Fruit fly (Drosophila melanogaster) whole organism, embryonic: Measurements from ENCODE around the gene CG33490.

Experiments
- ATbp ChIP-seq: fragments of 200-800 bp; sonication (Bioruptor generic); optimal IDR thresholded peaks from 2 replicates; lab custom pipeline; 2017; ENCODE audit warnings: missing biosample characterization, mild to moderate bottlenecking, missing genetic modification characterization, missing genetic modification reagents
- Abd-B ChIP-seq: fragments of 200-800 bp; sonication (Bioruptor generic); optimal IDR thresholded peaks from 2 replicates; lab custom pipeline; 2018; ENCODE audit warnings: missing biosample characterization, mild to moderate bottlenecking, missing genetic modification characterization, moderate library complexity
- Awh ChIP-seq: fragments of 200-800 bp; sonication (Bioruptor generic); IDR thresholded peaks from 2 replicates; pipeline ENCODE4, ENCODE4 v1.3.6; 2022; ENCODE audit warnings: missing biosample characterization, missing genetic modification characterization
- CG11085 ChIP-seq: fragments of 200-800 bp; sonication (Bioruptor generic); IDR thresholded peaks from 2 replicates; pipeline ENCODE4 v1.3.6; 2022; ENCODE audit warnings: missing biosample characterization, missing genetic modification characterization
- CG12942 ChIP-seq: fragments of 200-800 bp; sonication (Bioruptor generic); optimal IDR thresholded peaks from 3 replicates; lab custom pipeline; 2016; ENCODE audit warnings: missing biosample characterization, missing genetic modification characterization
- CG14667 ChIP-seq: fragments of 200-800 bp; sonication (Bioruptor generic); IDR thresholded peaks from 2 replicates; pipeline ENCODE4 v1.3.6; 2022; ENCODE audit warnings: missing biosample characterization, missing genetic modification characterization
- CG1603 ChIP-seq: fragments of 200-800 bp; sonication (Bioruptor generic); optimal IDR thresholded peaks from 2 replicates; lab custom pipeline; 2019; ENCODE audit warnings: missing biosample characterization, mild to moderate bottlenecking, missing genetic modification characterization, moderate library complexity
- CG1647 ChIP-seq: fragments of 200-800 bp; sonication (Bioruptor generic); optimal IDR thresholded peaks from 3 replicates; lab custom pipeline; 2016; ENCODE audit warnings: missing biosample characterization, missing genetic modification characterization
- CG16863 ChIP-seq: fragments of 200-800 bp; sonication (Bioruptor generic); optimal IDR thresholded peaks from 3 replicates; lab custom pipeline; 2016; ENCODE audit warnings: missing biosample characterization, missing genetic modification characterization
- CG17802 ChIP-seq: fragments of 200-800 bp; sonication (Bioruptor generic); optimal IDR thresholded peaks from 2 replicates; lab custom pipeline; 2018; ENCODE audit warnings: missing biosample characterization, mild to moderate bottlenecking, missing genetic modification characterization, moderate library complexity
- CG18476 ChIP-seq: fragments of 200-800 bp; sonication (Bioruptor generic); optimal IDR thresholded peaks from 2 replicates; lab custom pipeline; 2016; ENCODE audit warnings: missing biosample characterization, mild to moderate bottlenecking, missing genetic modification characterization
- CG2116 ChIP-seq: fragments of 200-800 bp; sonication (Bioruptor generic); optimal IDR thresholded peaks from 3 replicates; lab custom pipeline; 2018; ENCODE audit warnings: missing biosample characterization, mild to moderate bottlenecking, missing genetic modification characterization
- CG33213 ChIP-seq: fragments of 200-800 bp; sonication (Bioruptor generic); optimal IDR thresholded peaks from 3 replicates; lab custom pipeline; 2016; ENCODE audit warnings: missing biosample characterization, missing genetic modification characterization
- CG6254 ChIP-seq: fragments of 200-800 bp; sonication (Bioruptor generic); optimal IDR thresholded peaks from 3 replicates; lab custom pipeline; 2017; ENCODE audit warnings: mild to moderate bottlenecking, missing biosample characterization, missing genetic modification reagents, missing genetic modification characterization
- CG6272 ChIP-seq: fragments of 200-800 bp; sonication (Bioruptor generic); IDR thresholded peaks from 2 replicates; pipeline ENCODE4 v1.3.6; 2022; ENCODE audit warnings: missing biosample characterization, missing genetic modification characterization
- CG6765 ChIP-seq: fragments of 200-800 bp; sonication (Bioruptor generic); optimal IDR thresholded peaks from 3 replicates; lab custom pipeline; 2017; ENCODE audit warnings: missing biosample characterization, mild to moderate bottlenecking, missing genetic modification characterization
- CG7839 ChIP-seq: fragments of 200-800 bp; sonication (Bioruptor generic); optimal IDR thresholded peaks from 3 replicates; lab custom pipeline; 2018; ENCODE audit warnings: missing biosample characterization, mild to moderate bottlenecking, missing genetic modification characterization, moderate library complexity
- CG7928 ChIP-seq: fragments of 200-800 bp; sonication (Bioruptor generic); optimal IDR thresholded peaks from 2 replicates; lab custom pipeline; 2017; ENCODE audit warnings: missing biosample characterization, mild to moderate bottlenecking, missing genetic modification characterization
- CG8290 ChIP-seq, 3 experiments: fragments of 200-800 bp; sonication (Bioruptor generic); optimal IDR thresholded peaks; 2 replicates each; lab custom pipeline; 2016 to 2019; ENCODE audit warnings: missing biosample characterization in 3 of 3, missing genetic modification characterization in 3 of 3, mild to moderate bottlenecking in 2 of 3, moderate library complexity in 1 of 3
- CG9727 ChIP-seq: fragments of 200-800 bp; sonication (Bioruptor generic); optimal IDR thresholded peaks from 3 replicates; lab custom pipeline; 2017; ENCODE audit warnings: missing biosample characterization, mild to moderate bottlenecking, missing genetic modification characterization
- E2f2 ChIP-seq: fragments of 200-800 bp; sonication (Bioruptor generic); IDR thresholded peaks from 2 replicates; pipeline ENCODE4 v1.3.6; 2022; ENCODE audit warnings: missing biosample characterization, missing genetic modification characterization
- Hey ChIP-seq: fragments of 200-800 bp; sonication (Bioruptor generic); optimal IDR thresholded peaks from 3 replicates; lab custom pipeline; 2018; ENCODE audit warnings: missing biosample characterization, mild to moderate bottlenecking, missing genetic modification characterization
- Hmx ChIP-seq: fragments of 200-800 bp; sonication (Bioruptor generic); optimal IDR thresholded peaks from 2 replicates; lab custom pipeline; 2016; ENCODE audit warnings: missing biosample characterization, missing genetic modification characterization
- NfI ChIP-seq: fragments of 200-800 bp; sonication (Bioruptor generic); optimal IDR thresholded peaks from 3 replicates; lab custom pipeline; 2018; ENCODE audit warnings: missing biosample characterization, mild to moderate bottlenecking, missing genetic modification characterization, moderate library complexity
- Scr ChIP-seq: fragments of 200-800 bp; sonication (Bioruptor generic); IDR thresholded peaks from 2 replicates; pipeline ENCODE4 v1.3.6; 2022; ENCODE audit warnings: missing biosample characterization, missing genetic modification characterization; ENCODE audit not compliant: partially characterized antibody
- TFAM ChIP-seq: fragments of 200-800 bp; sonication (Bioruptor generic); optimal IDR thresholded peaks from 2 replicates; lab custom pipeline; 2017; ENCODE audit warnings: missing biosample characterization, missing genetic modification characterization, inconsistent platforms
- Taf1 ChIP-seq: fragments of 200-800 bp; sonication (Bioruptor generic); IDR thresholded peaks from 2 replicates; pipeline ENCODE4 v1.3.6; 2022; ENCODE audit warnings: missing biosample characterization, missing genetic modification characterization
- Tbp ChIP-seq: fragments of >200 bp; optimal IDR thresholded peaks from 2 replicates; lab custom pipeline; 2018; ENCODE audit warnings: missing biosample characterization, missing genetic modification characterization
- ab ChIP-seq: fragments of 200-800 bp; sonication (Bioruptor generic); optimal IDR thresholded peaks from 2 replicates; lab custom pipeline; 2016; ENCODE audit warnings: missing biosample characterization, missing genetic modification characterization
- caup ChIP-seq: fragments of 200-800 bp; sonication (Bioruptor generic); optimal IDR thresholded peaks from 3 replicates; lab custom pipeline; 2017; ENCODE audit warnings: missing biosample characterization, mild to moderate bottlenecking, missing genetic modification characterization, moderate library complexity; ENCODE audit not compliant: severe bottlenecking
- chif ChIP-seq, 2 experiments: fragments of 200-800 bp; sonication (Bioruptor generic); optimal IDR thresholded peaks; 3 replicates each; lab custom pipeline; 2016; ENCODE audit warnings: missing biosample characterization in 2 of 2, missing genetic modification characterization in 2 of 2
- ci ChIP-seq: fragments of 200-800 bp; sonication (Bioruptor generic); IDR thresholded peaks from 3 replicates; pipeline ENCODE4 v1.3.6; 2022; ENCODE audit warnings: missing biosample characterization, missing genetic modification characterization
- crol ChIP-seq: fragments of 200-800 bp; sonication (Bioruptor generic); IDR thresholded peaks from 2 replicates; pipeline ENCODE4 v1.3.6; 2022; ENCODE audit warnings: missing biosample characterization, missing genetic modification characterization
- da ChIP-seq: fragments of 200-800 bp; sonication (Bioruptor generic); optimal IDR thresholded peaks from 2 replicates; lab custom pipeline; 2016; ENCODE audit warnings: missing biosample characterization, missing genetic modification characterization
- disco-r ChIP-seq: fragments of 200-800 bp; sonication (Bioruptor generic); optimal IDR thresholded peaks from 2 replicates; lab custom pipeline; 2016; ENCODE audit warnings: missing biosample characterization, missing genetic modification characterization
- en ChIP-seq: fragments of 200-800 bp; sonication (Bioruptor generic); optimal IDR thresholded peaks from 2 replicates; lab custom pipeline; 2016; ENCODE audit warnings: missing biosample characterization, missing genetic modification characterization
- exex ChIP-seq: fragments of 200-800 bp; sonication (Bioruptor generic); optimal IDR thresholded peaks from 4 replicates; lab custom pipeline; 2018; ENCODE audit warnings: missing biosample characterization, mild to moderate bottlenecking, missing genetic modification characterization, moderate library complexity
- fru ChIP-seq: fragments of >200 bp; optimal IDR thresholded peaks from 2 replicates; lab custom pipeline; 2017
- fu2 ChIP-seq: fragments of 200-800 bp; sonication (Bioruptor generic); optimal IDR thresholded peaks from 2 replicates; lab custom pipeline; 2016; ENCODE audit warnings: missing biosample characterization, missing genetic modification characterization
- gt ChIP-seq: fragments of 200-800 bp; sonication (Bioruptor generic); IDR thresholded peaks from 2 replicates; pipeline ENCODE4 v1.3.6; 2022; ENCODE audit warnings: missing biosample characterization, missing genetic modification characterization
- jing ChIP-seq: fragments of 200-800 bp; sonication (Bioruptor generic); optimal IDR thresholded peaks from 2 replicates; lab custom pipeline; 2018; ENCODE audit warnings: missing biosample characterization, mild to moderate bottlenecking, missing genetic modification characterization
- ken ChIP-seq: fragments of 200-800 bp; sonication (Bioruptor generic); IDR thresholded peaks from 3 replicates; pipeline ENCODE4 v1.3.6; 2022; ENCODE audit warnings: missing biosample characterization, missing genetic modification characterization
- knrl ChIP-seq: fragments of 200-800 bp; sonication (Bioruptor generic); IDR thresholded peaks from 3 replicates; pipeline ENCODE4 v1.3.6; 2022; ENCODE audit warnings: missing biosample characterization, missing genetic modification characterization; ENCODE audit not compliant: partially characterized antibody
- nerfin-1 ChIP-seq: fragments of 200-800 bp; sonication (Bioruptor generic); optimal IDR thresholded peaks from 3 replicates; lab custom pipeline; 2019; ENCODE audit warnings: missing biosample characterization, mild to moderate bottlenecking, missing genetic modification characterization, moderate library complexity
- oc ChIP-seq: fragments of 200-800 bp; sonication (Bioruptor generic); optimal IDR thresholded peaks from 2 replicates; lab custom pipeline; 2018; ENCODE audit warnings: missing biosample characterization, mild to moderate bottlenecking, missing genetic modification characterization, moderate library complexity
- pho ChIP-seq: fragments of 200-800 bp; sonication (Bioruptor generic); optimal IDR thresholded peaks from 2 replicates; lab custom pipeline; 2016; ENCODE audit warnings: missing biosample characterization, missing genetic modification characterization
- pnt ChIP-seq: fragments of 200-800 bp; sonication (Bioruptor generic); optimal IDR thresholded peaks from 3 replicates; lab custom pipeline; 2016; ENCODE audit warnings: missing biosample characterization, missing genetic modification characterization
- sim ChIP-seq: fragments of 200-800 bp; sonication (Bioruptor generic); IDR thresholded peaks from 2 replicates; pipeline ENCODE4 v1.3.6; 2022; ENCODE audit warnings: missing biosample characterization, missing genetic modification characterization
- tup ChIP-seq: fragments of 200-800 bp; sonication (Bioruptor generic); optimal IDR thresholded peaks from 2 replicates; lab custom pipeline; 2016; ENCODE audit warnings: missing biosample characterization, mild to moderate bottlenecking, missing genetic modification characterization, moderate library complexity

The CG33490 gene

DNA sequence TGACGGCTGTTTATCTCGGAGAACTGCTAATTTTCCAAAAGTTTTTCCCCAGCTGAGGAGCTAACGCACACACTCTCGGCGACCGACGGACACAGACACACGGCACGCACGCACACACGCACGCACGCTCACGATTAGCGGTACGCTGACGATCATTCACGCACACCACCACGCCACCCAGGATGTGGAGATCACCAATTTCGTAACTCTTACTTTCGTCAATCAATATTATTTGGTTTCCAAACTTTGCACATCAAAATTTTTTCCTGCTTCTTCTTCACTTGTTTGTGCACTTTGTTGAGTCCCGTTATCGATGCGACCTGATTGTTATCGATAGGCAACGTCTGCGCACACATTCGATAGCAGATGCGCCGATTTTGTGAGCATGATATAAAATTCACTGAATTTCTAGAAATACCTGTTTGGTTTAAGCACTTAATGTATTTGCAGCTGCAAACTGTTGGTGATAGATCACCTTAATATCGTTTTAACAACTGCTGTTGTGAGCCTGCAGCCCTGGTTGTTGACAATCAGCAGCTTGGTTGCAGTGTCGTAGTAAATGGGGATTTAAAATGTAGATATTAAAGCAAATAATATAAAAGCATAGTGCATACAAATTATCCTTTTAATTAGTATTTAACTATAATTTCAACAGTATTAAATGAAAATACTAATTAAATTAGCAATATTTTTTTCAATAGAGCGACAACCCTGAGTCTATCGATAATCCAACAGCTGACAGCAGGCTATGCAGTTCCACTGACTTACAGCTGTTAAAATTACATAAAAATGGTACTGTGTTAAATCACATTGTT, 12.3 kb downstream of the CG33490 start, which contains the start of the genes CG7394 and Mob2 (continued):
- TF ChIP-seq ATbp (GFP tag; lab: Kevin White, UChicago) (peak; percentile 74), Tbp (GFP tag; lab: Kevin White, UChicago) (no peak), CG11085 (GFP tag; lab: Robert Waterston, UW) (peak; percentile 87), CG7928 (peak; percentile 94), NfI (peak; percentile 83), ci (GFP tag; lab: Robert Waterston, UW) (peak; percentile 88), pho (GFP tag; lab: Kevin White, UChicago) (peak; percentile 87), oc (tag; lab: Kevin White, UChicago) (peak; percentile 76), knrl (GFP tag; lab: Robert Waterston, UW) (peak; percentile 81), sim (GFP tag; lab: Robert Waterston, UW) (peak; percentile 59; the same call in 1 of the 2 replicates), fru (lab: Kevin White, UChicago) (no peak), Hmx (GFP tag; lab: Kevin White, UChicago) (peak; percentile 82), en (no peak), CG16863 (peak; percentile 73), Hey (tag; lab: Kevin White, UChicago) (peak; percentile 67), CG9727 (GFP tag; lab: Kevin White, UChicago) (peak; percentile 93), exex (tag; lab: Kevin White, UChicago) (peak; percentile 68), CG1603 (tag; lab: Kevin White, UChicago) (peak; percentile 78), ken (peak; percentile 93), CG6272 (GFP tag; lab: Robert Waterston, UW) (peak; percentile 84), caup (GFP tag; lab: Kevin White, UChicago) (peak; percentile 83), CG1647 (GFP tag; lab: Kevin White, UChicago) (peak; percentile 76), CG14667 (GFP tag; lab: Robert Waterston, UW) (peak; percentile 81), Awh (GFP tag; lab: Robert Waterston, UW) (peak; percentile 83), CG18476 (GFP tag; lab: Kevin White, UChicago) (peak; percentile 81), da (GFP tag; lab: Kevin White, UChicago) (peak; percentile 59), fu2 (GFP tag; lab: Kevin White, UChicago) (peak; percentile 55), E2f2 (GFP tag; lab: Robert Waterston, UW) (peak; percentile 70), ab (GFP tag; lab: Kevin White, UChicago) (no peak), CG6765 (peak; percentile 83), Scr (peak; percentile 86), TFAM (no peak), Taf1 (GFP tag; lab: Robert Waterston, UW) (peak; percentile 88), jing (peak; percentile 75), CG7839 (peak; percentile 92), CG12942 (peak; percentile 88), pnt (GFP tag; lab: Kevin White, UChicago) (peak; percentile 37), gt (GFP tag; lab: Robert Waterston, UW) (peak; percentile 45), CG17802 (tag; lab: Kevin White, UChicago) (peak; percentile 62), tup (GFP tag; lab: Kevin White, UChicago) (peak; percentile 86), Abd-B (GFP tag; lab: Kevin White, UChicago) (peak; percentile 90), nerfin-1 (tag; lab: Kevin White, UChicago) (peak; percentile 73), CG6254 (peak; percentile 62), CG2116 (peak; percentile 92), chif (GFP tag; optimal IDR thresholded peaks at IDR 0.05; lab: Kevin White, UChicago) (peak; percentile 77 to 84), crol (no peak; the same call in 1 of the 2 replicates), disco-r (peak; percentile 20), CG33213 (peak; percentile 77), CG8290 (GFP tag; optimal IDR thresholded peaks at IDR 0.05; lab: Kevin White, UChicago) (peak; percentile 89), CG8290 (tag; optimal IDR thresholded peaks at IDR 0.05; lab: Kevin White, UChicago) (peak; percentile 81 to 92)
